Fruit fly (Drosophila melanogaster) whole organism, prepupa: ENCODE measurements around the gene CG7115.
A peak's percentile ranks its signal among the peaks of the same experiment; 100 is the strongest.

ENCODE experiments used
- Blimp-1 ChIP-seq: fragments of 200-800 bp; sonication (Bioruptor generic); optimal IDR thresholded peaks from 3 replicates; lab custom pipeline; 2017; ENCODE audit warnings: missing biosample characterization, missing genetic modification characterization, mild to moderate bottlenecking, moderate library complexity, missing genetic modification reagents
- CG11762 ChIP-seq: fragments of 200-800 bp; sonication (Bioruptor generic); optimal IDR thresholded peaks from 3 replicates; lab custom pipeline; 2016; ENCODE audit warnings: missing biosample characterization, missing genetic modification characterization; ENCODE audit not compliant: insufficient read depth
- CG11902 ChIP-seq: fragments of 200-800 bp; sonication (Bioruptor generic); optimal IDR thresholded peaks from 3 replicates; lab custom pipeline; 2016; ENCODE audit warnings: missing biosample characterization, missing genetic modification characterization
- CG15336 ChIP-seq: fragments of 200-800 bp; sonication (Bioruptor generic); IDR thresholded peaks from 2 replicates; pipeline ENCODE4 v1.3.6; 2022; ENCODE audit warnings: missing biosample characterization, missing genetic modification characterization
- CG16779 ChIP-seq: fragments of 200-800 bp; sonication (Bioruptor generic); optimal IDR thresholded peaks from 3 replicates; lab custom pipeline; 2017; ENCODE audit warnings: missing biosample characterization, mild to moderate bottlenecking, missing genetic modification characterization
- CG31627 ChIP-seq: fragments of 200-800 bp; sonication (Bioruptor generic); optimal IDR thresholded peaks from 3 replicates; lab custom pipeline; 2016; ENCODE audit warnings: missing biosample characterization, missing genetic modification characterization
- CG32006 ChIP-seq: fragments of 200-800 bp; sonication (Bioruptor generic); optimal IDR thresholded peaks from 3 replicates; lab custom pipeline; 2017; ENCODE audit warnings: missing biosample characterization, mild to moderate bottlenecking, missing genetic modification characterization
- CG34406 ChIP-seq: fragments of 200-800 bp; sonication (Bioruptor generic); optimal IDR thresholded peaks from 3 replicates; lab custom pipeline; 2016; ENCODE audit warnings: missing biosample characterization, missing genetic modification characterization
- CG3919 ChIP-seq: fragments of 200-800 bp; sonication (Bioruptor generic); optimal IDR thresholded peaks from 3 replicates; lab custom pipeline; 2016; ENCODE audit warnings: missing biosample characterization, missing genetic modification characterization
- CG4318 ChIP-seq: fragments of 200-800 bp; sonication (Bioruptor generic); optimal IDR thresholded peaks from 3 replicates; lab custom pipeline; 2017; ENCODE audit warnings: missing biosample characterization, mild to moderate bottlenecking, missing genetic modification characterization
- CG6276 ChIP-seq: fragments of 200-800 bp; sonication (Bioruptor generic); optimal IDR thresholded peaks from 2 replicates; lab custom pipeline; 2017; ENCODE audit warnings: missing biosample characterization, mild to moderate bottlenecking, missing genetic modification characterization
- CG6808 ChIP-seq: fragments of 200-800 bp; sonication (Bioruptor generic); optimal IDR thresholded peaks from 3 replicates; lab custom pipeline; 2017; ENCODE audit warnings: missing biosample characterization, missing genetic modification characterization, mild to moderate bottlenecking, moderate library complexity, missing genetic modification reagents
- CG6854 ChIP-seq: fragments of 200-800 bp; sonication (Bioruptor generic); optimal IDR thresholded peaks from 2 replicates; lab custom pipeline; 2017; ENCODE audit warnings: missing biosample characterization, mild to moderate bottlenecking, missing genetic modification characterization
- CG7368 ChIP-seq: fragments of 200-800 bp; sonication (Bioruptor generic); optimal IDR thresholded peaks from 3 replicates; lab custom pipeline; 2016; ENCODE audit warnings: missing biosample characterization, missing genetic modification characterization
- CG8119 ChIP-seq: fragments of 200-800 bp; sonication (Bioruptor generic); IDR thresholded peaks from 3 replicates; pipeline ENCODE4 v1.3.6; 2022; ENCODE audit warnings: missing biosample characterization, missing genetic modification characterization
- CG8319 ChIP-seq: fragments of 200-800 bp; sonication (Bioruptor generic); optimal IDR thresholded peaks from 3 replicates; lab custom pipeline; 2016; ENCODE audit warnings: missing biosample characterization, missing genetic modification characterization
- CG9139 ChIP-seq: fragments of 200-800 bp; sonication (Bioruptor generic); optimal IDR thresholded peaks from 3 replicates; lab custom pipeline; 2017; ENCODE audit warnings: missing biosample characterization, mild to moderate bottlenecking, missing genetic modification characterization
- Eip75B ChIP-seq: fragments of 200-800 bp; sonication (Bioruptor generic); optimal IDR thresholded peaks from 3 replicates; lab custom pipeline; 2016; ENCODE audit warnings: missing biosample characterization, missing genetic modification characterization
- Ets96B ChIP-seq: fragments of 200-800 bp; optimal IDR thresholded peaks from 2 replicates; lab custom pipeline; 2019; ENCODE audit warnings: missing biosample characterization, mild to moderate bottlenecking, missing genetic modification characterization, moderate library complexity
- Gug ChIP-seq: fragments of 200-800 bp; sonication (Bioruptor generic); IDR thresholded peaks from 2 replicates; pipeline ENCODE4 v1.3.6; 2022; ENCODE audit warnings: missing biosample characterization, missing genetic modification characterization
- Hr38 ChIP-seq: sonication (Bioruptor generic); optimal IDR thresholded peaks from 2 replicates; lab custom pipeline; 2016; ENCODE audit warnings: missing biosample characterization, missing genetic modification characterization
- Hr39 ChIP-seq: fragments of 200-800 bp; sonication (Bioruptor generic); optimal IDR thresholded peaks from 2 replicates; lab custom pipeline; 2016; ENCODE audit warnings: missing biosample characterization, missing genetic modification characterization
- Hr4 ChIP-seq: fragments of 200-800 bp; sonication (Bioruptor generic); optimal IDR thresholded peaks from 3 replicates; lab custom pipeline; 2016; ENCODE audit warnings: missing biosample characterization, missing genetic modification characterization
- Lpt ChIP-seq: fragments of 200-800 bp; sonication (Bioruptor generic); optimal IDR thresholded peaks from 3 replicates; lab custom pipeline; 2016; ENCODE audit warnings: missing biosample characterization, missing genetic modification characterization
- Met ChIP-seq: fragments of 200-800 bp; sonication (Bioruptor generic); optimal IDR thresholded peaks from 3 replicates; lab custom pipeline; 2016; ENCODE audit warnings: missing biosample characterization, missing genetic modification characterization
- OdsH ChIP-seq: fragments of 200-800 bp; sonication (Bioruptor generic); optimal IDR thresholded peaks from 3 replicates; lab custom pipeline; 2016; ENCODE audit warnings: missing biosample characterization, missing genetic modification characterization
- Smox ChIP-seq: fragments of 200-800 bp; sonication (Bioruptor generic); optimal IDR thresholded peaks from 3 replicates; lab custom pipeline; 2016; ENCODE audit warnings: missing biosample characterization, missing genetic modification characterization
- Sox102F ChIP-seq: fragments of 200-800 bp; sonication (Bioruptor generic); optimal IDR thresholded peaks from 2 replicates; lab custom pipeline; 2016; ENCODE audit warnings: missing biosample characterization, mild to moderate bottlenecking, missing genetic modification characterization
- achi ChIP-seq: fragments of 200-800 bp; sonication (Bioruptor generic); optimal IDR thresholded peaks from 3 replicates; lab custom pipeline; 2016; ENCODE audit warnings: missing biosample characterization, missing genetic modification characterization
- acj6 ChIP-seq: fragments of 200-800 bp; sonication (Bioruptor generic); optimal IDR thresholded peaks from 3 replicates; lab custom pipeline; 2016; ENCODE audit warnings: missing biosample characterization, missing genetic modification characterization
- dac ChIP-seq: fragments of 200-800 bp; sonication (Bioruptor generic); optimal IDR thresholded peaks from 2 replicates; lab custom pipeline; 2017; ENCODE audit warnings: missing biosample characterization, mild to moderate bottlenecking, missing genetic modification characterization
- dsx ChIP-seq: fragments of 200-800 bp; optimal IDR thresholded peaks from 3 replicates; lab custom pipeline; 2019; ENCODE audit warnings: missing biosample characterization, mild to moderate bottlenecking, missing genetic modification characterization, moderate library complexity; ENCODE audit not compliant: poor library complexity, severe bottlenecking
- eg ChIP-seq: fragments of 200-800 bp; sonication (Bioruptor generic); IDR thresholded peaks from 3 replicates; pipeline ENCODE4 v1.3.6; 2022; ENCODE audit warnings: missing biosample characterization, missing genetic modification characterization
- esn ChIP-seq: fragments of 200-800 bp; sonication (Bioruptor generic); optimal IDR thresholded peaks from 2 replicates; lab custom pipeline; 2016; ENCODE audit warnings: missing biosample characterization, mild to moderate bottlenecking, missing genetic modification characterization, moderate library complexity
- fd59A ChIP-seq: fragments of 200-800 bp; sonication (Bioruptor generic); optimal IDR thresholded peaks from 2 replicates; lab custom pipeline; 2017; ENCODE audit warnings: missing biosample characterization, mild to moderate bottlenecking, missing genetic modification characterization, missing genetic modification reagents
- fd85E ChIP-seq: fragments of 200-800 bp; sonication (Bioruptor generic); optimal IDR thresholded peaks from 3 replicates; lab custom pipeline; 2016; ENCODE audit warnings: missing biosample characterization, missing genetic modification characterization
- lz ChIP-seq: fragments of 200-800 bp; sonication (Bioruptor generic); optimal IDR thresholded peaks from 3 replicates; lab custom pipeline; 2016; ENCODE audit warnings: missing biosample characterization, missing genetic modification characterization
- net ChIP-seq: fragments of 200-800 bp; sonication (Bioruptor generic); optimal IDR thresholded peaks from 3 replicates; lab custom pipeline; 2016; ENCODE audit warnings: missing biosample characterization, missing genetic modification characterization
- pdm3 ChIP-seq: fragments of 200-800 bp; sonication (Bioruptor generic); optimal IDR thresholded peaks from 3 replicates; lab custom pipeline; 2016; ENCODE audit warnings: missing biosample characterization, missing genetic modification characterization
- salr ChIP-seq, 2 experiments: fragments of 200-800 bp; sonication (Bioruptor generic); optimal IDR thresholded peaks; 3 replicates each; lab custom pipeline; 2016 to 2018; ENCODE audit warnings: missing biosample characterization in 2 of 2, missing genetic modification characterization in 2 of 2, mild to moderate bottlenecking in 1 of 2
- spab ChIP-seq: fragments of 200-800 bp; sonication (Bioruptor generic); optimal IDR thresholded peaks from 2 replicates; lab custom pipeline; 2017; ENCODE audit warnings: missing biosample characterization, mild to moderate bottlenecking, missing genetic modification characterization, missing genetic modification reagents
- ss ChIP-seq, 2 experiments: fragments of 200-800 bp; sonication (Bioruptor generic); optimal IDR thresholded peaks; 2 replicates in 1 of 2; 3 replicates in 1 of 2; lab custom pipeline; 2017 to 2018; ENCODE audit warnings: mild to moderate bottlenecking in 2 of 2, missing biosample characterization in 2 of 2, missing genetic modification characterization in 2 of 2, moderate library complexity in 1 of 2
- svp ChIP-seq: fragments of 200-800 bp; sonication (Bioruptor generic); peaks from one replicate; lab custom pipeline; 2016; ENCODE audit warnings: missing biosample characterization, missing genetic modification characterization
- topi ChIP-seq: fragments of 200-800 bp; sonication (Bioruptor generic); optimal IDR thresholded peaks from 3 replicates; lab custom pipeline; 2016; ENCODE audit warnings: missing biosample characterization, missing genetic modification characterization
- vri ChIP-seq: fragments of 200-800 bp; sonication (Bioruptor generic); optimal IDR thresholded peaks from 3 replicates; lab custom pipeline; 2016; ENCODE audit warnings: missing biosample characterization, mild to moderate bottlenecking, missing genetic modification characterization

Gene CG7115

dm6 chr2L:7827045-7828004 is 6.4 kb downstream of the CG7115 start, which contains the start of the genes Rack1 and mts (continued):
- TF ChIP-seq CG31627 = peak; percentile 64
- peak; percentile 12 for TF ChIP-seq CG6276 (GFP tag; lab: Kevin White, UChicago)
- peak; percentile 74 for TF ChIP-seq CG7368 (GFP tag; lab: Kevin White, UChicago)
- TF ChIP-seq lz (GFP tag; lab: Kevin White, UChicago) = peak; percentile 82
- TF ChIP-seq Hr4 (GFP tag; lab: Kevin White, UChicago) = peak; percentile 43
- TF ChIP-seq CG15336 (GFP tag; lab: Robert Waterston, UW) = no peak
- no peak for TF ChIP-seq Lpt (GFP tag; lab: Kevin White, UChicago)
- TF ChIP-seq acj6 (GFP tag; lab: Kevin White, UChicago) = peak; percentile 74
- peak; percentile 77 for TF ChIP-seq vri
- peak; percentile 70 for TF ChIP-seq CG6808 (GFP tag; lab: Kevin White, UChicago)
- no peak for TF ChIP-seq Ets96B (tag; lab: Kevin White, UChicago)
- TF ChIP-seq CG32006 (GFP tag; lab: Kevin White, UChicago) = no peak
- peak; percentile 64 for TF ChIP-seq Hr39 (GFP tag; lab: Kevin White, UChicago)
- peak; percentile 54 for TF ChIP-seq dac (GFP tag; lab: Kevin White, UChicago)
- peak; percentile 73 to 83 for TF ChIP-seq ss (GFP tag; optimal IDR thresholded peaks at IDR 0.05; lab: Kevin White, UChicago)
- TF ChIP-seq salr (GFP tag; optimal IDR thresholded peaks at IDR 0.05; lab: Kevin White, UChicago) = peak; percentile 36 to 83
- peak; percentile 61 for TF ChIP-seq pdm3
- TF ChIP-seq Eip75B (GFP tag; lab: Kevin White, UChicago) = peak; percentile 71
- peak; percentile 85 for TF ChIP-seq esn (GFP tag; lab: Kevin White, UChicago)
- peak; percentile 90 for TF ChIP-seq CG3919 (GFP tag; lab: Kevin White, UChicago)
- TF ChIP-seq CG16779 (tag; lab: Kevin White, UChicago) = peak; percentile 73
- no peak for TF ChIP-seq Hr38 (GFP tag; lab: Kevin White, UChicago)
- TF ChIP-seq eg (GFP tag; lab: Robert Waterston, UW) = peak; percentile 79
- TF ChIP-seq spab (GFP tag; lab: Kevin White, UChicago) = peak; percentile 35
- no peak for TF ChIP-seq CG4318
- peak; percentile 72 for TF ChIP-seq fd85E (GFP tag; lab: Kevin White, UChicago)
- no peak for TF ChIP-seq fd59A
- TF ChIP-seq Gug = no peak
- peak; percentile 34; the same call in 1 of the 3 replicates for TF ChIP-seq CG8119
- peak; percentile 59 for TF ChIP-seq Blimp-1 (GFP tag; lab: Kevin White, UChicago)
- TF ChIP-seq net (GFP tag; lab: Kevin White, UChicago) = peak; percentile 84
- TF ChIP-seq OdsH (GFP tag; lab: Kevin White, UChicago) = peak; percentile 68
- peak; percentile 49 for TF ChIP-seq CG11902 (GFP tag; lab: Kevin White, UChicago)
- peak; percentile 90 for TF ChIP-seq CG6854 (GFP tag; lab: Kevin White, UChicago)

dm6 chr2L:7828231-7828630 is 7.3 kb downstream of the CG7115 start:
- peak; percentile 32 for TF ChIP-seq CG34406 (GFP tag; lab: Kevin White, UChicago)
- TF ChIP-seq eg (GFP tag; lab: Robert Waterston, UW) = peak; percentile 66
- TF ChIP-seq acj6 (GFP tag; lab: Kevin White, UChicago) = no peak
- TF ChIP-seq CG11762 (GFP tag; lab: Kevin White, UChicago) = no peak
- TF ChIP-seq Lpt (GFP tag; lab: Kevin White, UChicago) = peak; percentile 31
- peak; percentile 36 for TF ChIP-seq topi (GFP tag; lab: Kevin White, UChicago)
- TF ChIP-seq Hr39 (GFP tag; lab: Kevin White, UChicago) = no peak
- peak; percentile 76 for TF ChIP-seq svp (GFP tag; lab: Kevin White, UChicago)
- TF ChIP-seq Blimp-1 (GFP tag; lab: Kevin White, UChicago) = no peak
- TF ChIP-seq Eip75B (GFP tag; lab: Kevin White, UChicago) = peak; percentile 37
- no peak for TF ChIP-seq CG7368 (GFP tag; lab: Kevin White, UChicago)
- TF ChIP-seq Sox102F = no peak
- TF ChIP-seq CG16779 (tag; lab: Kevin White, UChicago) = peak; percentile 25
- TF ChIP-seq dsx (GFP tag; lab: Kevin White, UChicago) = peak; percentile 25
- TF ChIP-seq Ets96B (tag; lab: Kevin White, UChicago) = peak; percentile 8
- peak; percentile 20 to 23 for TF ChIP-seq salr (GFP tag; optimal IDR thresholded peaks at IDR 0.05; lab: Kevin White, UChicago)
- no peak for TF ChIP-seq CG4318
- TF ChIP-seq CG8319 (GFP tag; lab: Kevin White, UChicago) = no peak
- TF ChIP-seq CG8119 = peak; percentile 29; the same call in 1 of the 3 replicates
- TF ChIP-seq Smox (GFP tag; lab: Kevin White, UChicago) = no peak
- TF ChIP-seq CG6276 (GFP tag; lab: Kevin White, UChicago) = peak; percentile 2
- TF ChIP-seq CG6808 (GFP tag; lab: Kevin White, UChicago) = peak; percentile 41
- TF ChIP-seq dac (GFP tag; lab: Kevin White, UChicago) = no peak
- no peak for TF ChIP-seq achi (GFP tag; lab: Kevin White, UChicago)
- TF ChIP-seq CG11902 (GFP tag; lab: Kevin White, UChicago) = no peak
- peak; percentile 30 for TF ChIP-seq CG9139
- TF ChIP-seq Met (GFP tag; lab: Kevin White, UChicago) = peak; percentile 28
- peak; percentile 83 for TF ChIP-seq vri
